Worm (Caenorhabditis elegans) whole organism, L2 larva: ENCODE measurements around the gene oac-55.

Source experiments
- ZK546.5 ChIP-seq: sonication (generic microtip); optimal IDR thresholded peaks from 2 replicates; lab custom pipeline; 2017; ENCODE audit warnings: missing biosample characterization, missing genetic modification characterization
- aly-2 ChIP-seq: fragments of 150-350 bp; optimal IDR thresholded peaks from 2 replicates; lab custom pipeline; 2014; ENCODE audit warnings: missing biosample characterization, missing genetic modification characterization
- ama-1 ChIP-seq: fragments of 150-350 bp; optimal IDR thresholded peaks from 2 replicates; lab custom pipeline; 2018; ENCODE audit warnings: inconsistent platforms
- nhr-10 ChIP-seq: sonication (generic microtip); optimal IDR thresholded peaks from 2 replicates; lab custom pipeline; 2017; ENCODE audit warnings: missing biosample characterization, missing genetic modification characterization
- nhr-11 ChIP-seq: fragments of 150-350 bp; optimal IDR thresholded peaks from 2 replicates; lab custom pipeline; 2014; ENCODE audit warnings: missing biosample characterization, missing genetic modification characterization
- sem-4 ChIP-seq: fragments of 150-350 bp; optimal IDR thresholded peaks from 2 replicates; lab custom pipeline; 2014; ENCODE audit warnings: missing biosample characterization, missing genetic modification reagents, missing genetic modification characterization
- unc-39 ChIP-seq: fragments of 150-350 bp; optimal IDR thresholded peaks from 2 replicates; lab custom pipeline; 2014; ENCODE audit warnings: missing biosample characterization, missing genetic modification characterization

DNA sequence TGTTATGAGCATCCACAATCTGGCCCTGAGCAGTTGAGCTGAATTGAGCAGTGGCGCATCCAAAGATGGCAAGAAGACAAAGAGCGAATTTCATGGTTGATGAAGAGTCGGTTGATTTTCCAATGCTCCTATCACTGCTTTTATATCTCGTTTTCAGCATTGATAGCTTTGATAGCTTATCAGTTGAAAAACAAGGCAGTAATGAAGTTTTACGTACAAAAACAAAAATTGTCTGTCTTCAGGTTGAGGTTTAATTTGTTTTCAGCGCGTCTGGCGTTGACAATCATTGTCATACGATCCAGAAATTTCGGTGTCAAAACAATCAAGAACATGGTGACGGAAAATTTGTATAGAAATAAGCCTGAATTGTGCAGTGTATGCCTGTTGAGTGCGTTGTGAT is 50.6 kb downstream of the oac-55 start, which contains the start of gene scl-13:
- TF ChIP-seq ama-1 (lab: Kevin White, UChicago) (no peak), sem-4 (no peak), unc-39 (tag; lab: Kevin White, UChicago) (no peak), ZK546.5 (tag; lab: Kevin White, UChicago) (no peak), nhr-10 (tag; lab: Kevin White, UChicago) (no peak), nhr-11 (tag; lab: Kevin White, UChicago) (no peak), aly-2 (tag; lab: Kevin White, UChicago) (no peak)
